Fruit fly (Drosophila melanogaster) whole organism, embryonic: ENCODE measurements around the gene Cyp303a1.

Experiments used
- CG1024 ChIP-seq: fragments of 200-800 bp; sonication (Bioruptor generic); IDR thresholded peaks from 2 replicates; pipeline ENCODE4 v1.3.6; 2022; ENCODE audit warnings: missing biosample characterization, missing genetic modification characterization
- CG10366 ChIP-seq: fragments of 200-800 bp; sonication (Bioruptor generic); IDR thresholded peaks from 2 replicates; pipeline ENCODE4 v1.3.6; 2022; ENCODE audit warnings: missing biosample characterization, missing genetic modification characterization
- CG10959 ChIP-seq: fragments of 200-800 bp; sonication (Bioruptor generic); IDR thresholded peaks from 2 replicates; pipeline ENCODE4 v1.3.6; 2022; ENCODE audit warnings: missing biosample characterization, missing genetic modification characterization
- CG12299 ChIP-seq: fragments of 200-800 bp; sonication (Bioruptor generic); optimal IDR thresholded peaks from 2 replicates; lab custom pipeline; 2018; ENCODE audit warnings: missing biosample characterization, mild to moderate bottlenecking, missing genetic modification characterization
- CG14860 ChIP-seq: fragments of 200-800 bp; sonication (Bioruptor generic); IDR thresholded peaks from 3 replicates; pipeline ENCODE4 v1.3.6; 2022; ENCODE audit warnings: missing biosample characterization, missing genetic modification characterization; ENCODE audit not compliant: partially characterized antibody
- CG16813 ChIP-seq: fragments of 200-800 bp; sonication (Bioruptor generic); IDR thresholded peaks from 3 replicates; pipeline ENCODE4 v1.3.6; 2022; ENCODE audit warnings: missing biosample characterization, missing genetic modification characterization; ENCODE audit not compliant: partially characterized antibody
- CG17912 ChIP-seq: fragments of 200-800 bp; sonication (Bioruptor generic); optimal IDR thresholded peaks from 2 replicates; lab custom pipeline; 2018; ENCODE audit warnings: missing biosample characterization, mild to moderate bottlenecking, missing genetic modification characterization
- CG18619 ChIP-seq: fragments of 200-800 bp; sonication (Bioruptor generic); optimal IDR thresholded peaks from 3 replicates; lab custom pipeline; 2017; ENCODE audit warnings: missing biosample characterization, mild to moderate bottlenecking, missing genetic modification characterization
- CG30403 ChIP-seq: fragments of 200-800 bp; sonication (Bioruptor generic); optimal IDR thresholded peaks from 3 replicates; lab custom pipeline; 2016; ENCODE audit warnings: missing biosample characterization, missing genetic modification characterization
- CG4282 ChIP-seq: fragments of 200-800 bp; sonication (Bioruptor generic); optimal IDR thresholded peaks from 2 replicates; lab custom pipeline; 2016; ENCODE audit warnings: missing biosample characterization, missing genetic modification characterization
- CG4617 ChIP-seq: fragments of 200-800 bp; sonication (Bioruptor generic); optimal IDR thresholded peaks from 3 replicates; lab custom pipeline; 2016; ENCODE audit warnings: missing biosample characterization, missing genetic modification characterization, borderline replicate concordance
- CG6791 ChIP-seq: fragments of 200-800 bp; sonication (Bioruptor generic); IDR thresholded peaks from 3 replicates; pipeline ENCODE4 v1.3.6; 2022; ENCODE audit warnings: missing biosample characterization, missing genetic modification characterization; ENCODE audit not compliant: partially characterized antibody
- CG6854 ChIP-seq: fragments of 200-800 bp; sonication (Bioruptor generic); optimal IDR thresholded peaks from 3 replicates; lab custom pipeline; 2017; ENCODE audit warnings: missing biosample characterization, mild to moderate bottlenecking, missing genetic modification characterization
- CG7745 ChIP-seq: fragments of 200-800 bp; sonication (Bioruptor generic); optimal IDR thresholded peaks from 2 replicates; lab custom pipeline; 2018; ENCODE audit warnings: missing biosample characterization, mild to moderate bottlenecking, missing genetic modification characterization, moderate library complexity
- CG7963 ChIP-seq: fragments of 200-800 bp; sonication (Bioruptor generic); IDR thresholded peaks from 3 replicates; pipeline ENCODE4 v1.3.6; 2022; ENCODE audit warnings: missing biosample characterization, missing genetic modification characterization; ENCODE audit not compliant: partially characterized antibody
- CHES-1-like ChIP-seq: fragments of 200-800 bp; sonication (Bioruptor generic); optimal IDR thresholded peaks from 2 replicates; lab custom pipeline; 2016; ENCODE audit warnings: missing biosample characterization, missing genetic modification characterization
- Deaf1 ChIP-seq: fragments of 200-800 bp; optimal IDR thresholded peaks from 3 replicates; lab custom pipeline; 2019; ENCODE audit warnings: missing biosample characterization, mild to moderate bottlenecking, missing genetic modification characterization, moderate library complexity
- Gsc ChIP-seq: fragments of 200-800 bp; sonication (Bioruptor generic); IDR thresholded peaks from 2 replicates; pipeline ENCODE4 v1.3.6; 2022; ENCODE audit warnings: missing biosample characterization, missing genetic modification characterization
- HLH4C ChIP-seq: fragments of 200-800 bp; sonication (Bioruptor generic); IDR thresholded peaks from 3 replicates; pipeline ENCODE4 v1.3.6; 2022; ENCODE audit warnings: missing biosample characterization, missing genetic modification characterization; ENCODE audit not compliant: partially characterized antibody
- Lim3 ChIP-seq: fragments of 200-800 bp; sonication (Bioruptor generic); IDR thresholded peaks from 2 replicates; pipeline ENCODE4 v1.3.6; 2022; ENCODE audit warnings: missing biosample characterization, missing genetic modification characterization
- Lpt ChIP-seq: fragments of >200 bp; optimal IDR thresholded peaks from 2 replicates; lab custom pipeline; 2018; ENCODE audit warnings: missing biosample characterization, missing genetic modification characterization
- Max ChIP-seq: fragments of 200-800 bp; sonication (Bioruptor generic); optimal IDR thresholded peaks from 2 replicates; lab custom pipeline; 2016; ENCODE audit warnings: missing biosample characterization, mild to moderate bottlenecking, missing genetic modification characterization
- Nf-YA ChIP-seq: fragments of 200-800 bp; sonication (Bioruptor generic); IDR thresholded peaks from 2 replicates; pipeline ENCODE4 v1.3.6; 2022; ENCODE audit warnings: missing biosample characterization, missing genetic modification characterization
- Scr ChIP-seq: fragments of 200-800 bp; sonication (Bioruptor generic); IDR thresholded peaks from 2 replicates; pipeline ENCODE4 v1.3.6; 2022; ENCODE audit warnings: missing biosample characterization, missing genetic modification characterization; ENCODE audit not compliant: partially characterized antibody
- Vsx1 ChIP-seq: fragments of 200-800 bp; sonication (Bioruptor generic); optimal IDR thresholded peaks from 2 replicates; lab custom pipeline; 2017; ENCODE audit warnings: missing biosample characterization, mild to moderate bottlenecking, missing genetic modification characterization, missing genetic modification reagents
- ato ChIP-seq: fragments of 200-800 bp; sonication (Bioruptor generic); IDR thresholded peaks from 2 replicates; pipeline ENCODE4 v1.3.6; 2022; ENCODE audit warnings: missing biosample characterization, missing genetic modification characterization; ENCODE audit not compliant: partially characterized antibody
- bbx ChIP-seq: fragments of 200-800 bp; sonication (Bioruptor generic); IDR thresholded peaks from 2 replicates; pipeline ENCODE4 v1.3.6; 2022; ENCODE audit warnings: missing biosample characterization, missing genetic modification characterization; ENCODE audit not compliant: partially characterized antibody
- cas ChIP-seq: fragments of 200-800 bp; sonication (Bioruptor generic); IDR thresholded peaks from 2 replicates; pipeline ENCODE4 v1.3.6; 2022; ENCODE audit warnings: missing biosample characterization, missing genetic modification characterization
- cato ChIP-seq: fragments of 200-800 bp; sonication (Bioruptor generic); optimal IDR thresholded peaks from 2 replicates; lab custom pipeline; 2016; ENCODE audit warnings: missing biosample characterization, missing genetic modification characterization, borderline replicate concordance
- chm ChIP-seq: fragments of 200-800 bp; sonication (Bioruptor generic); IDR thresholded peaks from 2 replicates; pipeline ENCODE4 v1.3.6; 2022; ENCODE audit warnings: missing biosample characterization, missing genetic modification characterization
- disco-r ChIP-seq: fragments of 200-800 bp; sonication (Bioruptor generic); optimal IDR thresholded peaks from 2 replicates; lab custom pipeline; 2016; ENCODE audit warnings: missing biosample characterization, missing genetic modification characterization
- h ChIP-seq: fragments of >200 bp; optimal IDR thresholded peaks from 2 replicates; lab custom pipeline; 2017
- her ChIP-seq: fragments of 200-800 bp; sonication (Bioruptor generic); optimal IDR thresholded peaks from 2 replicates; lab custom pipeline; 2016; ENCODE audit warnings: missing biosample characterization, missing genetic modification characterization
- ind ChIP-seq: fragments of 200-800 bp; sonication (Bioruptor generic); optimal IDR thresholded peaks from 3 replicates; lab custom pipeline; 2016; ENCODE audit warnings: missing biosample characterization, missing genetic modification characterization
- p53 ChIP-seq: fragments of 200-800 bp; sonication (Bioruptor generic); optimal IDR thresholded peaks from 2 replicates; lab custom pipeline; 2016; ENCODE audit warnings: missing biosample characterization, missing genetic modification characterization
- prd ChIP-seq, 3 experiments: fragments of >200 bp in 2 of 3; fragments of 200-800 bp in 1 of 3; sonication (Bioruptor generic) in 1 of 3; optimal IDR thresholded peaks in 2 of 3; IDR thresholded peaks in 1 of 3; 2 replicates in 2 of 3; 3 replicates in 1 of 3; pipeline versions ENCODE4 v1.3.6 to Lab custom; 2017 to 2022; ENCODE audit warnings: missing biosample characterization in 1 of 3, missing genetic modification characterization in 1 of 3
- pum ChIP-seq: fragments of 200-800 bp; sonication (Bioruptor generic); optimal IDR thresholded peaks from 2 replicates; lab custom pipeline; 2016; ENCODE audit warnings: missing biosample characterization, missing genetic modification characterization
- slou ChIP-seq: fragments of 200-800 bp; sonication (Bioruptor generic); optimal IDR thresholded peaks from 3 replicates; lab custom pipeline; 2016; ENCODE audit warnings: missing biosample characterization, missing genetic modification characterization
- slp2 ChIP-seq: fragments of 200-800 bp; sonication (Bioruptor generic); optimal IDR thresholded peaks from 2 replicates; lab custom pipeline; 2016; ENCODE audit warnings: missing biosample characterization, missing genetic modification characterization
- sna ChIP-seq: fragments of 200-800 bp; sonication (Bioruptor generic); IDR thresholded peaks from 2 replicates; pipeline ENCODE4 v1.3.6; 2022; ENCODE audit warnings: missing biosample characterization, missing genetic modification characterization; ENCODE audit not compliant: partially characterized antibody
- so ChIP-seq: fragments of 200-800 bp; sonication (Bioruptor generic); IDR thresholded peaks from 3 replicates; pipeline ENCODE4 v1.3.6; 2022; ENCODE audit warnings: missing biosample characterization, missing genetic modification characterization
- sob ChIP-seq: fragments of 200-800 bp; sonication (Bioruptor generic); IDR thresholded peaks from 2 replicates; pipeline ENCODE4 v1.3.6; 2022; ENCODE audit warnings: missing biosample characterization, missing genetic modification characterization
- sqz ChIP-seq: fragments of 200-800 bp; sonication (Bioruptor generic); optimal IDR thresholded peaks from 3 replicates; lab custom pipeline; 2018; ENCODE audit warnings: missing biosample characterization, mild to moderate bottlenecking, missing genetic modification characterization
- tgo ChIP-seq: fragments of 200-800 bp; sonication (Bioruptor generic); IDR thresholded peaks from 3 replicates; pipeline ENCODE4 v1.3.6; 2022; ENCODE audit warnings: missing biosample characterization, missing genetic modification characterization
- tll ChIP-seq, 2 experiments: fragments of 200-800 bp in 1 of 2; fragments of >200 bp in 1 of 2; sonication (Bioruptor generic) in 1 of 2; optimal IDR thresholded peaks; 2 replicates each; lab custom pipeline; 2017 to 2019; ENCODE audit warnings: missing biosample characterization in 2 of 2, missing genetic modification characterization in 2 of 2, mild to moderate bottlenecking in 1 of 2, moderate library complexity in 1 of 2
- zfh2 ChIP-seq: fragments of 200-800 bp; sonication (Bioruptor generic); optimal IDR thresholded peaks from 2 replicates; lab custom pipeline; 2016; ENCODE audit warnings: missing biosample characterization, missing genetic modification characterization

The Cyp303a1 gene

dm6 chr2L:16293703-16294233 lies at the start of gene Cyp303a1:
TSS of gene Cyp303a1 (plus strand) at chr2L:16294183.
- peak; percentile 42; the same call in 2 of the 3 replicates for TF ChIP-seq CG14860 (GFP tag; lab: Robert Waterston, UW)
- TF ChIP-seq Scr (GFP tag; lab: Robert Waterston, UW): 0 out of 2 replicates have a peak, but pooled peaks have one; percentile 23
- TF ChIP-seq HLH4C (GFP tag; lab: Robert Waterston, UW): peak; percentile 64; the same call in 2 of the 3 replicates
- peak; percentile 28; the same call in 1 of the 2 replicates for TF ChIP-seq bbx (GFP tag; lab: Robert Waterston, UW)
- TF ChIP-seq chm (GFP tag; lab: Robert Waterston, UW): no peak
- TF ChIP-seq CG6791 (GFP tag; lab: Robert Waterston, UW): peak; percentile 66; the same call in 1 of the 3 replicates
- TF ChIP-seq ato: no peak
- TF ChIP-seq CG7963: 0 out of 3 replicates have a peak, but pooled peaks have one; percentile 53
- peak; percentile 58 for TF ChIP-seq CG16813 (GFP tag; lab: Robert Waterston, UW)

dm6 chr2L:16251598-16252131 lies 42.3 kb upstream of the Cyp303a1 start, which contains the start of gene CG46309:
TSS of gene CG46309 (minus strand) at chr2L:16251788.
- peak; percentile 58 for TF ChIP-seq CG30403 (GFP tag; lab: Kevin White, UChicago)
- no peak; the same call in 1 of the 2 replicates for TF ChIP-seq sob (GFP tag; lab: Robert Waterston, UW)
- TF ChIP-seq CG10366 (GFP tag; lab: Robert Waterston, UW): no peak
- no peak for TF ChIP-seq slou (GFP tag; lab: Kevin White, UChicago)
- no peak for TF ChIP-seq Max (GFP tag; lab: Kevin White, UChicago)
- TF ChIP-seq her (GFP tag; lab: Kevin White, UChicago): peak; percentile 7
- TF ChIP-seq bbx (GFP tag; lab: Robert Waterston, UW): peak; percentile 94
- no peak for TF ChIP-seq Gsc (GFP tag; lab: Robert Waterston, UW)
- TF ChIP-seq Vsx1: peak; percentile 2
- no peak for TF ChIP-seq tgo (GFP tag; lab: Robert Waterston, UW)
- TF ChIP-seq slp2 (GFP tag; lab: Kevin White, UChicago): no peak
- TF ChIP-seq cato: no peak
- no peak for TF ChIP-seq CHES-1-like (GFP tag; lab: Kevin White, UChicago)
- TF ChIP-seq so (GFP tag; lab: Robert Waterston, UW): no peak
- TF ChIP-seq CG18619: peak; percentile 25
- no peak for TF ChIP-seq CG12299
- TF ChIP-seq CG4282 (GFP tag; lab: Kevin White, UChicago): no peak
- TF ChIP-seq CG17912 (GFP tag; lab: Kevin White, UChicago): no peak
- TF ChIP-seq Deaf1: no peak
- no peak for TF ChIP-seq CG10959 (GFP tag; lab: Robert Waterston, UW)
- TF ChIP-seq Lpt (GFP tag; lab: Kevin White, UChicago): no peak
- TF ChIP-seq tll (GFP tag; optimal IDR thresholded peaks at IDR 0.05; lab: Kevin White, UChicago): no peak
- TF ChIP-seq Nf-YA (GFP tag; lab: Robert Waterston, UW): no peak
- TF ChIP-seq CG6854 (GFP tag; lab: Kevin White, UChicago): no peak
- peak; percentile 26 for TF ChIP-seq sqz (GFP tag; lab: Kevin White, UChicago)
- peak; percentile 43 for TF ChIP-seq disco-r (GFP tag; lab: Kevin White, UChicago)
- TF ChIP-seq pum (GFP tag; lab: Kevin White, UChicago): no peak
- TF ChIP-seq zfh2 (GFP tag; lab: Kevin White, UChicago): peak; percentile 49
- TF ChIP-seq sna (GFP tag; lab: Robert Waterston, UW): peak; percentile 92
- no peak for TF ChIP-seq Lim3 (GFP tag; lab: Robert Waterston, UW)
- peak; percentile 25 for TF ChIP-seq p53 (GFP tag; lab: Kevin White, UChicago)
- no peak for TF ChIP-seq CG1024 (GFP tag; lab: Robert Waterston, UW)
- no peak for TF ChIP-seq h (lab: Kevin White, UChicago)
- TF ChIP-seq CG4617 (GFP tag; lab: Kevin White, UChicago): no peak
- TF ChIP-seq CG7745 (tag; lab: Kevin White, UChicago): no peak
- no peak for TF ChIP-seq prd (optimal IDR thresholded peaks at IDR 0.05; lab: Kevin White, UChicago)
- TF ChIP-seq prd (GFP tag; IDR thresholded peaks at IDR 0.05; lab: Robert Waterston, UW): no peak
- peak; percentile 36; the same call in 1 of the 2 replicates for TF ChIP-seq cas (GFP tag; lab: Robert Waterston, UW)
- peak; percentile 35 for TF ChIP-seq ind
